Fruit fly (Drosophila melanogaster) whole organism, embryonic: ENCODE measurements around the gene CG32712.

Experiments
- Bdp1 ChIP-seq: fragments of 200-800 bp; sonication (Bioruptor generic); optimal IDR thresholded peaks from 3 replicates; lab custom pipeline; 2016; ENCODE audit warnings: missing biosample characterization, missing genetic modification characterization
- CG10209 ChIP-seq: fragments of 200-800 bp; sonication (Bioruptor generic); optimal IDR thresholded peaks from 3 replicates; lab custom pipeline; 2017; ENCODE audit warnings: missing biosample characterization, mild to moderate bottlenecking, missing genetic modification characterization, missing genetic modification reagents
- CG11085 ChIP-seq: fragments of 200-800 bp; sonication (Bioruptor generic); IDR thresholded peaks from 2 replicates; pipeline ENCODE4 v1.3.6; 2022; ENCODE audit warnings: missing biosample characterization, missing genetic modification characterization
- CG11093 ChIP-seq: fragments of 200-800 bp; sonication (Bioruptor generic); IDR thresholded peaks from 3 replicates; pipeline ENCODE4 v1.3.6; 2022; ENCODE audit warnings: missing biosample characterization, missing genetic modification characterization
- CG11696 ChIP-seq: fragments of 200-800 bp; sonication (Bioruptor generic); IDR thresholded peaks from 2 replicates; pipeline ENCODE4 v1.3.6; 2022; ENCODE audit warnings: missing biosample characterization, missing genetic modification characterization
- CG12071 ChIP-seq: fragments of 200-800 bp; sonication (Bioruptor generic); optimal IDR thresholded peaks from 3 replicates; lab custom pipeline; 2018; ENCODE audit warnings: missing biosample characterization, mild to moderate bottlenecking, missing genetic modification characterization
- CG1233 ChIP-seq: fragments of 200-800 bp; sonication (Bioruptor generic); optimal IDR thresholded peaks from 4 replicates; lab custom pipeline; 2018; ENCODE audit warnings: missing biosample characterization, mild to moderate bottlenecking, missing genetic modification characterization
- CG12391 ChIP-seq: fragments of 200-800 bp; sonication (Bioruptor generic); optimal IDR thresholded peaks from 3 replicates; lab custom pipeline; 2018; ENCODE audit warnings: missing biosample characterization, mild to moderate bottlenecking, missing genetic modification characterization, moderate library complexity
- CG14710 ChIP-seq: fragments of 200-800 bp; sonication (Bioruptor generic); optimal IDR thresholded peaks from 3 replicates; lab custom pipeline; 2019; ENCODE audit warnings: missing biosample characterization, mild to moderate bottlenecking, missing genetic modification characterization, moderate library complexity
- CG14860 ChIP-seq: fragments of 200-800 bp; sonication (Bioruptor generic); IDR thresholded peaks from 3 replicates; pipeline ENCODE4 v1.3.6; 2022; ENCODE audit warnings: missing biosample characterization, missing genetic modification characterization; ENCODE audit not compliant: partially characterized antibody
- CG15514 ChIP-seq: fragments of 200-800 bp; sonication (Bioruptor generic); optimal IDR thresholded peaks from 3 replicates; lab custom pipeline; 2017; ENCODE audit warnings: missing biosample characterization, missing genetic modification characterization, mild to moderate bottlenecking, moderate library complexity, missing genetic modification reagents
- CG17359 ChIP-seq: fragments of 200-800 bp; sonication (Bioruptor generic); optimal IDR thresholded peaks from 3 replicates; lab custom pipeline; 2018; ENCODE audit warnings: missing biosample characterization, mild to moderate bottlenecking, missing genetic modification characterization, moderate library complexity
- CG2120 ChIP-seq: fragments of 200-800 bp; sonication (Bioruptor generic); optimal IDR thresholded peaks from 3 replicates; lab custom pipeline; 2016; ENCODE audit warnings: missing biosample characterization, missing genetic modification characterization
- CG2889 ChIP-seq: fragments of 200-800 bp; sonication (Bioruptor generic); IDR thresholded peaks from 3 replicates; pipeline ENCODE4 v1.3.6; 2022; ENCODE audit warnings: missing biosample characterization, missing genetic modification characterization
- CG31441 ChIP-seq: fragments of 200-800 bp; sonication (Bioruptor generic); IDR thresholded peaks from 2 replicates; pipeline ENCODE4 v1.3.6; 2022; ENCODE audit warnings: missing biosample characterization, missing genetic modification characterization
- CG34224 ChIP-seq: fragments of 200-800 bp; sonication (Bioruptor generic); IDR thresholded peaks from 3 replicates; pipeline ENCODE4 v1.3.6; 2022; ENCODE audit warnings: missing biosample characterization, missing genetic modification characterization; ENCODE audit not compliant: partially characterized antibody
- CG4404 ChIP-seq: fragments of 200-800 bp; sonication (Bioruptor generic); IDR thresholded peaks from 2 replicates; pipeline ENCODE4 v1.3.6; 2022; ENCODE audit warnings: missing biosample characterization, missing genetic modification characterization
- CG4820 ChIP-seq: fragments of 200-800 bp; sonication (Bioruptor generic); optimal IDR thresholded peaks from 3 replicates; lab custom pipeline; 2016; ENCODE audit warnings: missing biosample characterization, missing genetic modification characterization
- CG4854 ChIP-seq: fragments of 200-800 bp; sonication (Bioruptor generic); optimal IDR thresholded peaks from 2 replicates; lab custom pipeline; 2016; ENCODE audit warnings: missing biosample characterization, missing genetic modification characterization, inconsistent platforms
- CG5953 ChIP-seq: fragments of 200-800 bp; sonication (Bioruptor generic); IDR thresholded peaks from 2 replicates; pipeline ENCODE4 v1.3.6; 2022; ENCODE audit warnings: missing biosample characterization, missing genetic modification characterization
- CG7745 ChIP-seq: fragments of 200-800 bp; sonication (Bioruptor generic); optimal IDR thresholded peaks from 2 replicates; lab custom pipeline; 2018; ENCODE audit warnings: missing biosample characterization, mild to moderate bottlenecking, missing genetic modification characterization, moderate library complexity
- CG8478 ChIP-seq: fragments of >200 bp; optimal IDR thresholded peaks from 2 replicates; lab custom pipeline; 2018
- CG8924 ChIP-seq: fragments of 200-800 bp; optimal IDR thresholded peaks from 3 replicates; lab custom pipeline; 2019; ENCODE audit warnings: missing biosample characterization, mild to moderate bottlenecking, missing genetic modification characterization, moderate library complexity
- CG8944 ChIP-seq: fragments of 200-800 bp; sonication (Bioruptor generic); optimal IDR thresholded peaks from 3 replicates; lab custom pipeline; 2016; ENCODE audit warnings: missing biosample characterization, missing genetic modification characterization
- CG9609 ChIP-seq: fragments of 200-800 bp; sonication (Bioruptor generic); optimal IDR thresholded peaks from 3 replicates; lab custom pipeline; 2016; ENCODE audit warnings: missing biosample characterization, missing genetic modification characterization
- CHES-1-like ChIP-seq: fragments of 200-800 bp; sonication (Bioruptor generic); optimal IDR thresholded peaks from 2 replicates; lab custom pipeline; 2016; ENCODE audit warnings: missing biosample characterization, missing genetic modification characterization
- Camta ChIP-seq: fragments of 200-800 bp; sonication (Bioruptor generic); optimal IDR thresholded peaks from 2 replicates; lab custom pipeline; 2016; ENCODE audit warnings: missing biosample characterization, missing genetic modification characterization
- D19A ChIP-seq: fragments of 200-800 bp; optimal IDR thresholded peaks from 3 replicates; lab custom pipeline; 2019; ENCODE audit warnings: missing biosample characterization, mild to moderate bottlenecking, missing genetic modification characterization, moderate library complexity
- Dek ChIP-seq: fragments of 200-800 bp; sonication (Bioruptor generic); optimal IDR thresholded peaks from 3 replicates; lab custom pipeline; 2019; ENCODE audit warnings: missing biosample characterization, mild to moderate bottlenecking, missing genetic modification characterization, moderate library complexity
- E2f1 ChIP-seq: fragments of 200-800 bp; sonication (Bioruptor generic); IDR thresholded peaks from 2 replicates; pipeline ENCODE4 v1.3.6; 2022; ENCODE audit warnings: missing biosample characterization, missing genetic modification characterization
- Ets65A ChIP-seq: fragments of 200-800 bp; sonication (Bioruptor generic); peaks from one replicate; lab custom pipeline; 2016; ENCODE audit warnings: missing biosample characterization, missing genetic modification characterization
- Hmr ChIP-seq: fragments of 200-800 bp; sonication (Bioruptor generic); optimal IDR thresholded peaks from 3 replicates; lab custom pipeline; 2017; ENCODE audit warnings: mild to moderate bottlenecking, missing biosample characterization, missing genetic modification reagents, missing genetic modification characterization
- NK7.1 ChIP-seq: fragments of 200-800 bp; sonication (Bioruptor generic); optimal IDR thresholded peaks from 3 replicates; lab custom pipeline; 2016; ENCODE audit warnings: missing biosample characterization, missing genetic modification characterization
- Neu2 ChIP-seq: fragments of 200-800 bp; sonication (Bioruptor generic); optimal IDR thresholded peaks from 3 replicates; lab custom pipeline; 2016; ENCODE audit warnings: missing biosample characterization, missing genetic modification characterization, borderline replicate concordance
- Nf-YB ChIP-seq: fragments of 200-800 bp; sonication (Bioruptor generic); optimal IDR thresholded peaks from 3 replicates; lab custom pipeline; 2019; ENCODE audit warnings: missing biosample characterization, mild to moderate bottlenecking, missing genetic modification characterization, moderate library complexity
- Spps ChIP-seq: fragments of 200-800 bp; sonication (Bioruptor generic); optimal IDR thresholded peaks from 2 replicates; lab custom pipeline; 2018; ENCODE audit warnings: missing biosample characterization, mild to moderate bottlenecking, missing genetic modification characterization
- Tbp ChIP-seq: fragments of >200 bp; optimal IDR thresholded peaks from 2 replicates; lab custom pipeline; 2018; ENCODE audit warnings: missing biosample characterization, missing genetic modification characterization
- ac ChIP-seq: fragments of 200-800 bp; sonication (Bioruptor generic); optimal IDR thresholded peaks from 3 replicates; lab custom pipeline; 2017; ENCODE audit warnings: missing biosample characterization, mild to moderate bottlenecking, missing genetic modification characterization
- al ChIP-seq: fragments of 200-800 bp; sonication (Bioruptor generic); IDR thresholded peaks from 2 replicates; pipeline ENCODE4 v1.3.6; 2022; ENCODE audit warnings: missing biosample characterization, missing genetic modification characterization
- ato ChIP-seq: fragments of 200-800 bp; sonication (Bioruptor generic); IDR thresholded peaks from 2 replicates; pipeline ENCODE4 v1.3.6; 2022; ENCODE audit warnings: missing biosample characterization, missing genetic modification characterization; ENCODE audit not compliant: partially characterized antibody
- btn ChIP-seq: fragments of 200-800 bp; sonication (Bioruptor generic); optimal IDR thresholded peaks from 2 replicates; lab custom pipeline; 2016; ENCODE audit warnings: missing biosample characterization, missing genetic modification characterization
- gce ChIP-seq: fragments of 200-800 bp; sonication (Bioruptor generic); IDR thresholded peaks from 3 replicates; pipeline ENCODE4 v1.3.6; 2022; ENCODE audit warnings: missing biosample characterization, missing genetic modification characterization
- her ChIP-seq: fragments of 200-800 bp; sonication (Bioruptor generic); optimal IDR thresholded peaks from 2 replicates; lab custom pipeline; 2016; ENCODE audit warnings: missing biosample characterization, missing genetic modification characterization
- klu ChIP-seq: fragments of 200-800 bp; sonication (Bioruptor generic); IDR thresholded peaks from 2 replicates; pipeline ENCODE4 v1.3.6; 2022; ENCODE audit warnings: missing biosample characterization, missing genetic modification characterization
- pita ChIP-seq: fragments of 200-800 bp; sonication (Bioruptor generic); optimal IDR thresholded peaks from 2 replicates; lab custom pipeline; 2017; ENCODE audit warnings: missing biosample characterization, mild to moderate bottlenecking, missing genetic modification characterization
- pros ChIP-seq: fragments of 200-800 bp; sonication (Bioruptor generic); optimal IDR thresholded peaks from 3 replicates; lab custom pipeline; 2019; ENCODE audit warnings: missing biosample characterization, mild to moderate bottlenecking, missing genetic modification characterization, moderate library complexity
- row ChIP-seq: fragments of 200-800 bp; sonication (Bioruptor generic); IDR thresholded peaks from 3 replicates; pipeline ENCODE4 v1.3.6; 2022; ENCODE audit warnings: missing biosample characterization, missing genetic modification characterization
- tgo ChIP-seq: fragments of 200-800 bp; sonication (Bioruptor generic); IDR thresholded peaks from 3 replicates; pipeline ENCODE4 v1.3.6; 2022; ENCODE audit warnings: missing biosample characterization, missing genetic modification characterization
- tio ChIP-seq: fragments of 200-800 bp; sonication (Bioruptor generic); optimal IDR thresholded peaks from 2 replicates; lab custom pipeline; 2017; ENCODE audit warnings: missing biosample characterization, missing genetic modification characterization, inconsistent platforms
- trh ChIP-seq: fragments of 200-800 bp; sonication (Bioruptor generic); optimal IDR thresholded peaks from 2 replicates; lab custom pipeline; 2016; ENCODE audit warnings: missing biosample characterization, missing genetic modification characterization
- wdn ChIP-seq: fragments of 200-800 bp; sonication (Bioruptor generic); IDR thresholded peaks from 2 replicates; pipeline ENCODE4 v1.3.6; 2022; ENCODE audit warnings: missing biosample characterization, missing genetic modification characterization

Gene CG32712

dm6 chrX:8444883-8445572 lies 11.4 kb upstream of the CG32712 start (continued):
- TF ChIP-seq CG11696 (no peak), Neu2 (GFP tag; lab: Kevin White, UChicago) (no peak), CG8478 (no peak), Tbp (GFP tag; lab: Kevin White, UChicago) (no peak), CG10209 (peak; percentile 50), gce (0 out of 3 replicates have a peak, but pooled peaks have one; percentile 19), CG4854 (GFP tag; lab: Kevin White, UChicago) (no peak), Spps (peak; percentile 61), CG4820 (GFP tag; lab: Kevin White, UChicago) (peak; percentile 11), her (GFP tag; lab: Kevin White, UChicago) (no peak), tio (GFP tag; lab: Kevin White, UChicago) (no peak), al (GFP tag; lab: Robert Waterston, UW) (no peak), CG15514 (GFP tag; lab: Kevin White, UChicago) (peak; percentile 28), Hmr (GFP tag; lab: Kevin White, UChicago) (peak; percentile 46), CG11093 (no peak), CG11085 (GFP tag; lab: Robert Waterston, UW) (no peak), CG17359 (tag; lab: Kevin White, UChicago) (peak; percentile 60), row (GFP tag; lab: Robert Waterston, UW) (peak; percentile 54; the same call in 2 of the 3 replicates), Bdp1 (GFP tag; lab: Kevin White, UChicago) (no peak), CHES-1-like (no peak), CG1233 (GFP tag; lab: Kevin White, UChicago) (peak; percentile 32), CG12071 (GFP tag; lab: Kevin White, UChicago) (no peak), Camta (GFP tag; lab: Kevin White, UChicago) (no peak), CG14860 (GFP tag; lab: Robert Waterston, UW) (no peak), btn (GFP tag; lab: Kevin White, UChicago) (no peak), Nf-YB (GFP tag; lab: Kevin White, UChicago) (peak; percentile 53), ac (GFP tag; lab: Kevin White, UChicago) (no peak), CG8944 (GFP tag; lab: Kevin White, UChicago) (no peak), CG2889 (GFP tag; lab: Robert Waterston, UW) (no peak), pita (GFP tag; lab: Kevin White, UChicago) (no peak), CG14710 (tag; lab: Kevin White, UChicago) (peak; percentile 82), E2f1 (no peak), D19A (peak; percentile 77), CG34224 (GFP tag; lab: Robert Waterston, UW) (no peak), Ets65A (GFP tag; lab: Kevin White, UChicago) (no peak), CG2120 (GFP tag; lab: Kevin White, UChicago) (peak; percentile 37), ato (GFP tag; lab: Robert Waterston, UW) (no peak), CG4404 (GFP tag; lab: Robert Waterston, UW) (peak; percentile 62), trh (GFP tag; lab: Kevin White, UChicago) (no peak), wdn (GFP tag; lab: Robert Waterston, UW) (no peak), CG9609 (GFP tag; lab: Kevin White, UChicago) (no peak), Dek (tag; lab: Kevin White, UChicago) (no peak), tgo (0 out of 3 replicates have a peak, but pooled peaks have one; percentile 30), CG12391 (peak; percentile 83), CG31441 (GFP tag; lab: Robert Waterston, UW) (peak; percentile 83), CG7745 (tag; lab: Kevin White, UChicago) (no peak), pros (GFP tag; lab: Kevin White, UChicago) (no peak), klu (GFP tag; lab: Robert Waterston, UW) (no peak), CG8924 (peak; percentile 89), CG5953 (GFP tag; lab: Robert Waterston, UW) (0 out of 2 replicates have a peak, but pooled peaks have one; percentile 10), NK7.1 (no peak)
